Worm (Caenorhabditis elegans) whole organism, L4 larva: ENCODE measurements around the gene exl-1.

ENCODE experiments used
- fkh-10 ChIP-seq: fragments of 150-350 bp; optimal IDR thresholded peaks from 2 replicates; lab custom pipeline; 2014; ENCODE audit warnings: missing biosample characterization, missing genetic modification reagents, missing genetic modification characterization
- lim-7 ChIP-seq: fragments of 200-800 bp; sonication (Bioruptor generic); IDR thresholded peaks from 2 replicates; pipeline ENCODE4 v1.3.6; 2022; ENCODE audit warnings: missing genetic modification characterization, missing compliant biosample characterization
- nhr-25 ChIP-seq: sonication (generic microtip); optimal IDR thresholded peaks from 2 replicates; lab custom pipeline; 2017; ENCODE audit warnings: missing genetic modification characterization, mild to moderate bottlenecking, missing compliant biosample characterization, antibody characterized with exemption, moderate library complexity, borderline replicate concordance; ENCODE audit not compliant: insufficient read depth

The exl-1 gene

DNA sequence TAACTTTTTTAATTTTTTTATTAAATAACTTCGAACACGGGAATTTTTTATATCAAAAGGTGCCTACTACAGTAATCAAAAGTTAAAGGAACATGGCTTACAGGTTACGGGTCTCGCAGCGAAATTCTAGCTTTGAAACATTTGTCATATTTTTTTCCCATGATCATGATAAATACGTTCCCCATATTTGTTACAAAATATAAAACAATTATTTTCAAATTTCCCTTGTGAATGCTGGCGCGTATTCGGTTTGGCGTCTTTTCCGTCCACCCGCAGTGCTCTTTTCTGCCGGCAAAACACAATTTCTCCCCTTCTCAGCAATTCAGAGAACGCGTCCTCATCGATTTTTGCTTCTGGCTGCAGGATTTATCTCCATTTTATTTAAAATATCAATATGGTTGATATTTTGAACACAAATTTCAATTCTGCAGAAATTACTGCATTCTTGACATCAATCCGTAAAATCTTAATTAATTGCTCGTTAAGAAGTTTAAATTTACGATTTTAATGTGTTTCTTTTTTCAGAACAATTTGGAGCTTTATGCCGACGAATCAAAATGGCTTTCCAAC, 48.0 kb downstream of the exl-1 start, which contains the start of gene imb-2 (continued):
- peak; percentile 67 for TF ChIP-seq fkh-10 (GFP tag; lab: Kevin White, UChicago)
- TF ChIP-seq lim-7 (GFP tag; lab: Robert Waterston, UW): no peak
- TF ChIP-seq nhr-25 (tag; lab: Kevin White, UChicago): no peak
- TF ChIP-seq, all 104 proteins: peak for 27
